Fruit fly (Drosophila melanogaster) whole organism, embryonic: Measurements from ENCODE around the gene Pex11c.

Source experiments
- ATbp ChIP-seq: fragments of 200-800 bp; sonication (Bioruptor generic); optimal IDR thresholded peaks from 2 replicates; lab custom pipeline; 2017; ENCODE audit warnings: missing biosample characterization, mild to moderate bottlenecking, missing genetic modification characterization, missing genetic modification reagents
- Atf-2 ChIP-seq: fragments of 200-800 bp; sonication (Bioruptor generic); optimal IDR thresholded peaks from 2 replicates; lab custom pipeline; 2016; ENCODE audit warnings: missing biosample characterization, missing genetic modification characterization
- Atf6 ChIP-seq: fragments of 200-800 bp; sonication (Bioruptor generic); IDR thresholded peaks from 2 replicates; pipeline ENCODE4 v1.3.6; 2022; ENCODE audit warnings: missing biosample characterization, missing genetic modification characterization
- CG1024 ChIP-seq: fragments of 200-800 bp; sonication (Bioruptor generic); IDR thresholded peaks from 2 replicates; pipeline ENCODE4 v1.3.6; 2022; ENCODE audit warnings: missing biosample characterization, missing genetic modification characterization
- CG10274 ChIP-seq: fragments of 200-800 bp; sonication (Bioruptor generic); optimal IDR thresholded peaks from 3 replicates; lab custom pipeline; 2017; ENCODE audit warnings: missing biosample characterization, mild to moderate bottlenecking, missing genetic modification characterization
- CG10431 ChIP-seq: fragments of 200-800 bp; sonication (Bioruptor generic); optimal IDR thresholded peaks from 3 replicates; lab custom pipeline; 2018; ENCODE audit warnings: missing biosample characterization, mild to moderate bottlenecking, missing genetic modification characterization
- CG10462 ChIP-seq: fragments of 200-800 bp; sonication (Bioruptor generic); optimal IDR thresholded peaks from 2 replicates; lab custom pipeline; 2016; ENCODE audit warnings: missing biosample characterization, missing genetic modification characterization
- CG11398 ChIP-seq: fragments of 200-800 bp; sonication (Bioruptor generic); optimal IDR thresholded peaks from 2 replicates; lab custom pipeline; 2016; ENCODE audit warnings: missing biosample characterization, missing genetic modification characterization
- CG11504 ChIP-seq: fragments of 200-800 bp; sonication (Bioruptor generic); optimal IDR thresholded peaks from 3 replicates; lab custom pipeline; 2019; ENCODE audit warnings: missing biosample characterization, mild to moderate bottlenecking, missing genetic modification characterization, moderate library complexity
- CG11696 ChIP-seq: fragments of 200-800 bp; sonication (Bioruptor generic); IDR thresholded peaks from 2 replicates; pipeline ENCODE4 v1.3.6; 2022; ENCODE audit warnings: missing biosample characterization, missing genetic modification characterization
- CG13123 ChIP-seq: fragments of 200-800 bp; sonication (Bioruptor generic); optimal IDR thresholded peaks from 2 replicates; lab custom pipeline; 2016; ENCODE audit warnings: missing biosample characterization, missing genetic modification characterization
- CG13424 ChIP-seq: fragments of 200-800 bp; sonication (Bioruptor generic); optimal IDR thresholded peaks from 2 replicates; lab custom pipeline; 2019; ENCODE audit warnings: missing biosample characterization, mild to moderate bottlenecking, missing genetic modification characterization, moderate library complexity
- CG2712 ChIP-seq: fragments of 200-800 bp; optimal IDR thresholded peaks from 3 replicates; lab custom pipeline; 2019; ENCODE audit warnings: missing biosample characterization, mild to moderate bottlenecking, missing genetic modification characterization, moderate library complexity
- CG2889 ChIP-seq: fragments of 200-800 bp; sonication (Bioruptor generic); IDR thresholded peaks from 3 replicates; pipeline ENCODE4 v1.3.6; 2022; ENCODE audit warnings: missing biosample characterization, missing genetic modification characterization
- CG33213 ChIP-seq: fragments of 200-800 bp; sonication (Bioruptor generic); optimal IDR thresholded peaks from 3 replicates; lab custom pipeline; 2016; ENCODE audit warnings: missing biosample characterization, missing genetic modification characterization
- CG3407 ChIP-seq: fragments of 200-800 bp; sonication (Bioruptor generic); optimal IDR thresholded peaks from 2 replicates; lab custom pipeline; 2018; ENCODE audit warnings: missing biosample characterization, mild to moderate bottlenecking, missing genetic modification characterization
- CG3726 ChIP-seq: fragments of 200-800 bp; sonication (Bioruptor generic); IDR thresholded peaks from 3 replicates; pipeline ENCODE4, ENCODE4 v1.3.6; 2022; ENCODE audit warnings: missing biosample characterization, missing genetic modification characterization
- CG6683 ChIP-seq: fragments of 200-800 bp; sonication (Bioruptor generic); optimal IDR thresholded peaks from 2 replicates; lab custom pipeline; 2017; ENCODE audit warnings: missing biosample characterization, mild to moderate bottlenecking, missing genetic modification characterization, missing genetic modification reagents
- CG7839 ChIP-seq: fragments of 200-800 bp; sonication (Bioruptor generic); optimal IDR thresholded peaks from 3 replicates; lab custom pipeline; 2018; ENCODE audit warnings: missing biosample characterization, mild to moderate bottlenecking, missing genetic modification characterization, moderate library complexity
- CG8478 ChIP-seq: fragments of >200 bp; optimal IDR thresholded peaks from 2 replicates; lab custom pipeline; 2018
- CoRest ChIP-seq: fragments of 200-800 bp; sonication (Bioruptor generic); optimal IDR thresholded peaks from 3 replicates; lab custom pipeline; 2018; ENCODE audit warnings: missing biosample characterization, mild to moderate bottlenecking, missing genetic modification characterization, moderate library complexity
- Ets65A ChIP-seq: fragments of 200-800 bp; sonication (Bioruptor generic); peaks from one replicate; lab custom pipeline; 2016; ENCODE audit warnings: missing biosample characterization, missing genetic modification characterization
- Fer1 ChIP-seq: fragments of 200-800 bp; sonication (Bioruptor generic); optimal IDR thresholded peaks from 2 replicates; lab custom pipeline; 2017; ENCODE audit warnings: missing biosample characterization, mild to moderate bottlenecking, missing genetic modification characterization
- Gug ChIP-seq: fragments of 200-800 bp; sonication (Bioruptor generic); IDR thresholded peaks from 4 replicates; pipeline ENCODE4 v1.3.6; 2022; ENCODE audit warnings: missing biosample characterization, missing genetic modification characterization
- HmgZ ChIP-seq: fragments of 200-800 bp; sonication (Bioruptor generic); optimal IDR thresholded peaks from 2 replicates; lab custom pipeline; 2018; ENCODE audit warnings: missing biosample characterization, mild to moderate bottlenecking, missing genetic modification characterization
- Kr ChIP-seq: fragments of 200-800 bp; sonication (Bioruptor generic); optimal IDR thresholded peaks from 2 replicates; lab custom pipeline; 2017; ENCODE audit warnings: missing biosample characterization, mild to moderate bottlenecking, missing genetic modification characterization
- Lhr ChIP-seq: fragments of 200-800 bp; sonication (Bioruptor generic); optimal IDR thresholded peaks from 3 replicates; lab custom pipeline; 2017; ENCODE audit warnings: mild to moderate bottlenecking, missing biosample characterization, missing genetic modification reagents, missing genetic modification characterization
- NK7.1 ChIP-seq: fragments of 200-800 bp; sonication (Bioruptor generic); optimal IDR thresholded peaks from 3 replicates; lab custom pipeline; 2016; ENCODE audit warnings: missing biosample characterization, missing genetic modification characterization
- Taf1 ChIP-seq: fragments of 200-800 bp; sonication (Bioruptor generic); IDR thresholded peaks from 2 replicates; pipeline ENCODE4 v1.3.6; 2022; ENCODE audit warnings: missing biosample characterization, missing genetic modification characterization
- aop ChIP-seq: fragments of 200-800 bp; sonication (Bioruptor generic); IDR thresholded peaks from 2 replicates; pipeline ENCODE4 v1.3.6; 2022; ENCODE audit warnings: missing biosample characterization, missing genetic modification characterization
- ato ChIP-seq: fragments of 200-800 bp; sonication (Bioruptor generic); IDR thresholded peaks from 2 replicates; pipeline ENCODE4 v1.3.6; 2022; ENCODE audit warnings: missing biosample characterization, missing genetic modification characterization; ENCODE audit not compliant: partially characterized antibody
- bbx ChIP-seq: fragments of 200-800 bp; sonication (Bioruptor generic); IDR thresholded peaks from 2 replicates; pipeline ENCODE4 v1.3.6; 2022; ENCODE audit warnings: missing biosample characterization, missing genetic modification characterization; ENCODE audit not compliant: partially characterized antibody
- chinmo ChIP-seq: fragments of 200-800 bp; sonication (Bioruptor generic); IDR thresholded peaks from 4 replicates; pipeline ENCODE4 v1.3.6; 2022; ENCODE audit warnings: missing biosample characterization, missing genetic modification characterization; ENCODE audit not compliant: partially characterized antibody
- ci ChIP-seq: fragments of 200-800 bp; sonication (Bioruptor generic); IDR thresholded peaks from 3 replicates; pipeline ENCODE4 v1.3.6; 2022; ENCODE audit warnings: missing biosample characterization, missing genetic modification characterization
- dimm ChIP-seq: fragments of 200-800 bp; sonication (Bioruptor generic); IDR thresholded peaks from 2 replicates; pipeline ENCODE4 v1.3.6; 2022; ENCODE audit warnings: missing biosample characterization, missing genetic modification characterization
- grn ChIP-seq: fragments of 200-800 bp; sonication (Bioruptor generic); optimal IDR thresholded peaks from 3 replicates; lab custom pipeline; 2017; ENCODE audit warnings: missing biosample characterization, missing genetic modification characterization
- gro ChIP-seq: fragments of 200-800 bp; sonication (Bioruptor generic); optimal IDR thresholded peaks from 2 replicates; lab custom pipeline; 2016; ENCODE audit warnings: missing biosample characterization, missing genetic modification characterization
- hkb ChIP-seq, 2 experiments: fragments of 200-800 bp in 1 of 2; fragments of >200 bp in 1 of 2; sonication (Bioruptor generic) in 1 of 2; IDR thresholded peaks in 1 of 2; optimal IDR thresholded peaks in 1 of 2; 2 replicates each; pipeline versions ENCODE4 v1.3.6 to Lab custom; 2017 to 2022; ENCODE audit warnings: missing biosample characterization in 1 of 2, missing genetic modification characterization in 1 of 2
- insv ChIP-seq, 2 experiments: fragments of 200-800 bp; sonication (Bioruptor generic); optimal IDR thresholded peaks; 3 replicates each; lab custom pipeline; 2016 to 2018; ENCODE audit warnings: missing biosample characterization in 2 of 2, missing genetic modification characterization in 2 of 2
- lilli ChIP-seq: fragments of 200-800 bp; sonication (Bioruptor generic); optimal IDR thresholded peaks from 3 replicates; lab custom pipeline; 2016; ENCODE audit warnings: missing biosample characterization, missing genetic modification characterization
- lmd ChIP-seq: fragments of 200-800 bp; sonication (Bioruptor generic); IDR thresholded peaks from 2 replicates; pipeline ENCODE4 v1.3.6; 2022; ENCODE audit warnings: missing biosample characterization, missing genetic modification characterization
- pum ChIP-seq: fragments of 200-800 bp; sonication (Bioruptor generic); optimal IDR thresholded peaks from 2 replicates; lab custom pipeline; 2016; ENCODE audit warnings: missing biosample characterization, missing genetic modification characterization
- sob ChIP-seq: fragments of 200-800 bp; sonication (Bioruptor generic); IDR thresholded peaks from 2 replicates; pipeline ENCODE4 v1.3.6; 2022; ENCODE audit warnings: missing biosample characterization, missing genetic modification characterization
- sqz ChIP-seq: fragments of 200-800 bp; sonication (Bioruptor generic); optimal IDR thresholded peaks from 3 replicates; lab custom pipeline; 2018; ENCODE audit warnings: missing biosample characterization, mild to moderate bottlenecking, missing genetic modification characterization
- sug ChIP-seq: fragments of 200-800 bp; optimal IDR thresholded peaks from 2 replicates; lab custom pipeline; 2019; ENCODE audit warnings: missing biosample characterization, mild to moderate bottlenecking, missing genetic modification characterization, moderate library complexity
- tll ChIP-seq, 2 experiments: fragments of 200-800 bp in 1 of 2; fragments of >200 bp in 1 of 2; sonication (Bioruptor generic) in 1 of 2; optimal IDR thresholded peaks; 2 replicates each; lab custom pipeline; 2017 to 2019; ENCODE audit warnings: missing biosample characterization in 2 of 2, missing genetic modification characterization in 2 of 2, mild to moderate bottlenecking in 1 of 2, moderate library complexity in 1 of 2
- unc-4 ChIP-seq: fragments of 200-800 bp; sonication (Bioruptor generic); IDR thresholded peaks from 2 replicates; pipeline ENCODE4 v1.3.6; 2022; ENCODE audit warnings: missing biosample characterization, missing genetic modification characterization; ENCODE audit not compliant: partially characterized antibody
- vfl ChIP-seq: fragments of 200-800 bp; sonication (Bioruptor generic); optimal IDR thresholded peaks from 2 replicates; lab custom pipeline; 2016; ENCODE audit warnings: missing biosample characterization, missing genetic modification characterization
- zen ChIP-seq: fragments of 200-800 bp; sonication (Bioruptor generic); optimal IDR thresholded peaks from 3 replicates; lab custom pipeline; 2018; ENCODE audit warnings: missing biosample characterization, mild to moderate bottlenecking, missing genetic modification characterization, moderate library complexity
- zfh1 ChIP-seq: fragments of 200-800 bp; sonication (Bioruptor generic); IDR thresholded peaks from 3 replicates; pipeline ENCODE4 v1.3.6; 2022; ENCODE audit warnings: missing biosample characterization, missing genetic modification characterization
- zfh2 ChIP-seq: fragments of 200-800 bp; sonication (Bioruptor generic); optimal IDR thresholded peaks from 2 replicates; lab custom pipeline; 2016; ENCODE audit warnings: missing biosample characterization, missing genetic modification characterization

Pex11c gene

dm6 chr3R:23280806-23281257 is 22.7 kb downstream of the Pex11c start, which contains the start of the genes orb and Cdc16 (continued):
- TF ChIP-seq CG10462 = peak; percentile 73
- no peak for TF ChIP-seq tll (GFP tag; optimal IDR thresholded peaks at IDR 0.05; lab: Kevin White, UChicago)
- TF ChIP-seq sqz (GFP tag; lab: Kevin White, UChicago) = no peak
- no peak for TF ChIP-seq ato (GFP tag; lab: Robert Waterston, UW)
- TF ChIP-seq CG3726 (GFP tag; lab: Robert Waterston, UW) = peak; percentile 78
- no peak for TF ChIP-seq chinmo
- peak; percentile 86 for TF ChIP-seq zfh2 (GFP tag; lab: Kevin White, UChicago)
- peak; percentile 80 for TF ChIP-seq ATbp (GFP tag; lab: Kevin White, UChicago)
- no peak for TF ChIP-seq Atf-2 (GFP tag; lab: Kevin White, UChicago)
- TF ChIP-seq Atf6 (GFP tag; lab: Robert Waterston, UW) = peak; percentile 91
- no peak for TF ChIP-seq bbx
- peak; percentile 91 for TF ChIP-seq lmd
- peak; percentile 4 for TF ChIP-seq grn (GFP tag; lab: Kevin White, UChicago)
- peak; percentile 93 for TF ChIP-seq CG7839 (tag; lab: Kevin White, UChicago)
- peak; percentile 54 for TF ChIP-seq gro
- TF ChIP-seq CG3407 (GFP tag; lab: Kevin White, UChicago) = peak; percentile 79
- peak; percentile 70 for TF ChIP-seq vfl
- TF ChIP-seq insv (GFP tag; optimal IDR thresholded peaks at IDR 0.05; lab: Kevin White, UChicago) = peak in 1 of 2 experiments; percentile 69
- peak; percentile 94 for TF ChIP-seq CG2712 (tag; lab: Kevin White, UChicago)
- TF ChIP-seq aop (GFP tag; lab: Robert Waterston, UW) = peak; percentile 79
- peak; percentile 79 for TF ChIP-seq CG13123
- peak; percentile 40; the same call in 1 of the 2 replicates for TF ChIP-seq Taf1 (GFP tag; lab: Robert Waterston, UW)
- peak; percentile 84 for TF ChIP-seq zen
- peak; percentile 71 for TF ChIP-seq dimm
- TF ChIP-seq CG11398 (GFP tag; lab: Kevin White, UChicago) = peak; percentile 28
- TF ChIP-seq HmgZ = peak; percentile 91
- peak; percentile 64 for TF ChIP-seq CG1024 (GFP tag; lab: Robert Waterston, UW)
- peak; percentile 93 for TF ChIP-seq ci (GFP tag; lab: Robert Waterston, UW)
- peak; percentile 91 for TF ChIP-seq lilli (GFP tag; lab: Kevin White, UChicago)
- no peak for TF ChIP-seq Kr
- peak; percentile 60 for TF ChIP-seq CG10431
- TF ChIP-seq sob (GFP tag; lab: Robert Waterston, UW) = peak; percentile 96
- TF ChIP-seq CG11696 = peak; percentile 80
- TF ChIP-seq zfh1 = peak; percentile 93
- peak; percentile 39 for TF ChIP-seq NK7.1 (GFP tag; lab: Kevin White, UChicago)
- TF ChIP-seq hkb (optimal IDR thresholded peaks at IDR 0.05; lab: Kevin White, UChicago) = no peak
- TF ChIP-seq hkb (GFP tag; IDR thresholded peaks at IDR 0.05; lab: Robert Waterston, UW) = peak; percentile 94
- peak; percentile 35 for TF ChIP-seq CG33213 (GFP tag; lab: Kevin White, UChicago)
- peak; percentile 93 for TF ChIP-seq CoRest (tag; lab: Kevin White, UChicago)
- TF ChIP-seq CG11504 (tag; lab: Kevin White, UChicago) = peak; percentile 92
- peak; percentile 74 for TF ChIP-seq Lhr (GFP tag; lab: Kevin White, UChicago)
- no peak for TF ChIP-seq CG8478 (lab: Kevin White, UChicago)
- peak; percentile 88 for TF ChIP-seq CG2889 (GFP tag; lab: Robert Waterston, UW)
- TF ChIP-seq unc-4 (GFP tag; lab: Robert Waterston, UW) = peak; percentile 37
- peak; percentile 93 for TF ChIP-seq CG13424 (tag; lab: Kevin White, UChicago)
- peak; percentile 15 for TF ChIP-seq CG10274 (GFP tag; lab: Kevin White, UChicago)
- TF ChIP-seq Gug (GFP tag; lab: Robert Waterston, UW) = peak; percentile 90
- peak; percentile 96 for TF ChIP-seq Ets65A (GFP tag; lab: Kevin White, UChicago)
- peak; percentile 89 for TF ChIP-seq sug (tag; lab: Kevin White, UChicago)
- peak; percentile 94 for TF ChIP-seq Fer1 (GFP tag; lab: Kevin White, UChicago)
- peak; percentile 66 for TF ChIP-seq pum
- peak; percentile 85 for TF ChIP-seq CG6683 (GFP tag; lab: Kevin White, UChicago)
